Worm (Caenorhabditis elegans): ENCODE measurements around the gene T14B4.1.

T14B4.1 gene

DNA sequence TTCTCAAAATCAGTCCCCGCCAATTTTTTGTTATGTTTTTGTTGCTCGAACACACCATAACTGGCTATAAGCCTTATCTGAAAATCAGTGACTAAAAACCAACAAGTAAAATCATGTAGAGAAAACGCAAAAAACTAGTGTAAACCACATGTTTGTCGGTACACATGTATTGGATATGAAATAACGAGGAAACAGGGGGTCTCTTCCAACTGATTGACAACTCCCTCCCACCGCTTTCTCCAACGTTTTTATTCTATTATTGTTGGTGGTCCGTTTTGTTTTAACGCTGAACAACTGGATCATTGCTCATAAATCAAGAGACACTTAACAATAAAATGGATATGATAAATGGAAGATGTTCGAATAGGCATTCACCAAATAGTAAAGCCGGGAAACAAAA lies 9.9 kb upstream of the T14B4.1 start:
- no peak for TF ChIP-seq lsy-2 (tag; optimal IDR thresholded peaks at IDR 0.05)
- TF ChIP-seq fos-1 (tag; optimal IDR thresholded peaks at IDR 0.05) = no peak
- no peak for TF ChIP-seq nhr-10 (tag; optimal IDR thresholded peaks at IDR 0.05)
- TF ChIP-seq zag-1 (tag; optimal IDR thresholded peaks at IDR 0.05) = no peak
- no peak for TF ChIP-seq egl-27 (tag; optimal IDR thresholded peaks at IDR 0.05)
- no peak for TF ChIP-seq nhr-25 (tag; optimal IDR thresholded peaks at IDR 0.05)
- TF ChIP-seq sma-9 (GFP tag; optimal IDR thresholded peaks at IDR 0.05) = no peak
- no peak for TF ChIP-seq sma-9 (tag; optimal IDR thresholded peaks at IDR 0.05)
- no peak for TF ChIP-seq C34F6.9 (tag; optimal IDR thresholded peaks at IDR 0.05)
- TF ChIP-seq nhr-77 (tag; optimal IDR thresholded peaks at IDR 0.05) = no peak
- no peak for TF ChIP-seq alr-1 (tag; optimal IDR thresholded peaks at IDR 0.05)
- no peak for TF ChIP-seq unc-62 (GFP tag; optimal IDR thresholded peaks at IDR 0.05)
- no peak for TF ChIP-seq blmp-1 (tag; optimal IDR thresholded peaks at IDR 0.05; ENCODE audit: insufficient read depth)

DNA sequence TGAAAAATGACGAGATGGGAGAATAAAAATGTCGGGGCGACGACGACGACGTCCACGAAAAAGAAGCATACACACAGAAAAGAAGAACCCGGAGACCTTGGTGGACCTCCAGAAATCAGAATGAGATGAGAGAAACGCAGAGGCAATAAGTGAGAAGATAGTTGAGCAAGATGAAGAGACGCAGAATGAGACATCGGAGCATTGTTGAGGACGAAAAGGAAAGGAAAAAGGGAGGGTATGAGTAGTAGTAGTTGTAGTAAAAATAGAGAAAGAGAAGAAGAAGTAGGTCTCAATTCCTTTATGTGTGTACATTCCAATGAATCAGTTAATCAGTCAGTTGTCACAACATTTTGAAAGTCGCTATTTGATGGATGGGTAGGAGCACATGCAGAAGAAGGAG lies 7.4 kb upstream of the T14B4.1 start, which contains the start of gene T14B4.8:
Gene T14B4.8, minus strand, starts transcription at position 60 of the 400 bp plus-strand sequence.
- no peak for TF ChIP-seq sma-3 (GFP tag; optimal IDR thresholded peaks at IDR 0.05)
- no peak for TF ChIP-seq ama-1 (optimal IDR thresholded peaks at IDR 0.05)
- TF ChIP-seq ztf-4 (tag; optimal IDR thresholded peaks at IDR 0.05) = no peak
- TF ChIP-seq unc-55 (GFP tag; optimal IDR thresholded peaks at IDR 0.05) = peak; percentile 51
- TF ChIP-seq egl-27 (tag; optimal IDR thresholded peaks at IDR 0.05) = no peak
- TF ChIP-seq fos-1 (tag; optimal IDR thresholded peaks at IDR 0.05) = no peak
- peak; percentile 45 for TF ChIP-seq C34F6.9 (tag; optimal IDR thresholded peaks at IDR 0.05)
- peak; percentile 18 for TF ChIP-seq nhr-129 (tag; optimal IDR thresholded peaks at IDR 0.05)
- TF ChIP-seq mdl-1 (tag; optimal IDR thresholded peaks at IDR 0.05) = no peak
- TF ChIP-seq nhr-25 (tag; optimal IDR thresholded peaks at IDR 0.05) = no peak
- no peak for TF ChIP-seq aly-2 (tag; optimal IDR thresholded peaks at IDR 0.05)
- no peak for TF ChIP-seq gmeb-1 (tag; optimal IDR thresholded peaks at IDR 0.05)
- peak; percentile 23 for TF ChIP-seq zag-1 (tag; optimal IDR thresholded peaks at IDR 0.05)
- TF ChIP-seq F13H6.1 (tag; optimal IDR thresholded peaks at IDR 0.05) = no peak
- TF ChIP-seq ceh-16 (tag; optimal IDR thresholded peaks at IDR 0.05) = no peak
- peak in 1 of 2 experiments; percentile 8 for TF ChIP-seq lsy-2 (tag; optimal IDR thresholded peaks at IDR 0.05)
- no peak for TF ChIP-seq ztf-11 (tag; optimal IDR thresholded peaks at IDR 0.05)
- TF ChIP-seq snpc-4 (tag; optimal IDR thresholded peaks at IDR 0.05) = peak; percentile 4

ce11 chrII:6733718-6734117 lies 3.0 kb upstream of the T14B4.1 start, which contains the start of gene T14B4.9:
Gene T14B4.9, minus strand, starts transcription at chrII:6733818.
- TF ChIP-seq sma-9 (GFP tag; optimal IDR thresholded peaks at IDR 0.05) (no peak), sma-9 (tag; optimal IDR thresholded peaks at IDR 0.05) (no peak), unc-39 (tag; optimal IDR thresholded peaks at IDR 0.05) (no peak), zag-1 (tag; optimal IDR thresholded peaks at IDR 0.05) (no peak), ZK546.5 (tag; optimal IDR thresholded peaks at IDR 0.05) (no peak), nhr-129 (tag; optimal IDR thresholded peaks at IDR 0.05) (no peak), ztf-11 (tag; optimal IDR thresholded peaks at IDR 0.05) (no peak), crh-2 (tag; optimal IDR thresholded peaks at IDR 0.05) (no peak), alr-1 (tag; optimal IDR thresholded peaks at IDR 0.05) (no peak), mab-5 (tag; optimal IDR thresholded peaks at IDR 0.05) (no peak), sma-3 (GFP tag; optimal IDR thresholded peaks at IDR 0.05) (no peak), fos-1 (tag; optimal IDR thresholded peaks at IDR 0.05) (no peak), nhr-21 (tag; optimal IDR thresholded peaks at IDR 0.05) (no peak), unc-62 (GFP tag; optimal IDR thresholded peaks at IDR 0.05) (no peak), ceh-82 (tag; optimal IDR thresholded peaks at IDR 0.05) (no peak), aly-2 (tag; optimal IDR thresholded peaks at IDR 0.05) (no peak), lin-13 (GFP tag; optimal IDR thresholded peaks at IDR 0.05) (no peak), elt-1 (tag; optimal IDR thresholded peaks at IDR 0.05) (no peak), lin-39 (tag; optimal IDR thresholded peaks at IDR 0.05) (no peak), nhr-11 (tag; optimal IDR thresholded peaks at IDR 0.05) (no peak)

DNA sequence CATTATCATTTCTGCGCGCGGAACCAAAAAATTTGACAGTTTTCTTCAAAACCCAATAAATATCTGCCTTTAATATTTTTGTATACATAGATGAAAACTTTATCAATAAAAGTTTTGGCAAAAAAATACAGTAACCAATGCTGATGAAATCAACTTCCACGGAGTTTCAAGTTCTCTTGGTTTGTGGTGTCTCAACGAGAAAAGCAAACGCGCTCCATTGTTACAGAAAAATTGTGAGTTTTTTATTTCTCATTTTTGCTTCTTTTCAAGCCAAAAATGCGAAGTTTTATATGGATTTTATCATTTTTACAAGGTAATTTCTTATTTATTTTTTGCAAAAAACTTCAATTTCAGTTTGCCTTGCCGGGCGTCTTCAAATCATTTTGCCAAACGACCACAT lies 2.0 kb upstream of the T14B4.1 start, which contains the start of gene T14B4.3:
Gene T14B4.3, plus strand, starts transcription at position 264 of the 400 bp plus-strand sequence.
- no peak for TF ChIP-seq ztf-4 (tag; optimal IDR thresholded peaks at IDR 0.05)
- peak; percentile 68 for TF ChIP-seq crh-2 (tag; optimal IDR thresholded peaks at IDR 0.05)
- no peak for TF ChIP-seq nhr-237 (tag; optimal IDR thresholded peaks at IDR 0.05)
- TF ChIP-seq zag-1 (tag; optimal IDR thresholded peaks at IDR 0.05) = no peak
- no peak for TF ChIP-seq ama-1 (optimal IDR thresholded peaks at IDR 0.05)
- TF ChIP-seq nhr-25 (tag; optimal IDR thresholded peaks at IDR 0.05) = no peak
- no peak for TF ChIP-seq lin-39 (tag; optimal IDR thresholded peaks at IDR 0.05)
- no peak for TF ChIP-seq ztf-11 (tag; optimal IDR thresholded peaks at IDR 0.05)
- peak; percentile 66 for TF ChIP-seq gmeb-1 (tag; optimal IDR thresholded peaks at IDR 0.05)
- no peak for TF ChIP-seq alr-1 (tag; optimal IDR thresholded peaks at IDR 0.05)
- no peak for TF ChIP-seq ceh-82 (tag; optimal IDR thresholded peaks at IDR 0.05)
- no peak for TF ChIP-seq R02D3.7 (tag; optimal IDR thresholded peaks at IDR 0.05)
- TF ChIP-seq snpc-4 (tag; optimal IDR thresholded peaks at IDR 0.05) = peak; percentile 2
- peak; percentile 50 for TF ChIP-seq F13H6.1 (tag; optimal IDR thresholded peaks at IDR 0.05)
- peak; percentile 40 for TF ChIP-seq nhr-21 (tag; optimal IDR thresholded peaks at IDR 0.05)
- TF ChIP-seq nhr-23 (tag; optimal IDR thresholded peaks at IDR 0.05) = no peak
- TF ChIP-seq dmd-4 (tag; optimal IDR thresholded peaks at IDR 0.05) = no peak
- TF ChIP-seq mdl-1 (tag; optimal IDR thresholded peaks at IDR 0.05) = no peak
- no peak for TF ChIP-seq unc-62 (GFP tag; optimal IDR thresholded peaks at IDR 0.05)
- no peak for TF ChIP-seq Y55F3AM.14 (GFP tag; optimal IDR thresholded peaks at IDR 0.05)
- TF ChIP-seq elt-3 (tag; optimal IDR thresholded peaks at IDR 0.05) = no peak
- no peak for TF ChIP-seq blmp-1 (tag; optimal IDR thresholded peaks at IDR 0.05; ENCODE audit: insufficient read depth)
- TF ChIP-seq nhr-12 (tag; optimal IDR thresholded peaks at IDR 0.05) = no peak
- TF ChIP-seq ceh-16 (tag; optimal IDR thresholded peaks at IDR 0.05) = no peak
- no peak for TF ChIP-seq skn-1 (tag; optimal IDR thresholded peaks at IDR 0.05)
- TF ChIP-seq mbf-1 (tag; optimal IDR thresholded peaks at IDR 0.05) = no peak
- TF ChIP-seq peb-1 (tag; optimal IDR thresholded peaks at IDR 0.05) = no peak
- TF ChIP-seq nhr-77 (tag; optimal IDR thresholded peaks at IDR 0.05) = no peak
- TF ChIP-seq sem-4 (tag; optimal IDR thresholded peaks at IDR 0.05) = no peak
